Fruit fly (Drosophila melanogaster) whole organism, wandering third instar larva: ENCODE data around the gene Dbp73D.
A peak's percentile ranks its signal among the peaks of the same experiment; 100 is the strongest.

Experiments used
- Abd-B ChIP-seq: fragments of >200 bp; optimal IDR thresholded peaks from 2 replicates; lab custom pipeline; 2017; ENCODE audit warnings: missing biosample characterization, missing genetic modification characterization
- CG9705 ChIP-seq: fragments of 200-800 bp; sonication (Bioruptor generic); optimal IDR thresholded peaks from 2 replicates; lab custom pipeline; 2018; ENCODE audit warnings: missing biosample characterization, mild to moderate bottlenecking, missing genetic modification characterization
- CrebA ChIP-seq: fragments of 200-800 bp; sonication (Bioruptor generic); optimal IDR thresholded peaks from 2 replicates; lab custom pipeline; 2016; ENCODE audit warnings: missing biosample characterization, mild to moderate bottlenecking, missing genetic modification characterization, borderline replicate concordance
- Dfd ChIP-seq: fragments of >200 bp; optimal IDR thresholded peaks from 2 replicates; lab custom pipeline; 2017; ENCODE audit warnings: missing biosample characterization, missing genetic modification characterization
- Dif ChIP-seq: fragments of 200-275, 200-300 bp; sonication (Bioruptor generic); optimal IDR thresholded peaks from 2 replicates; lab custom pipeline; 2018; ENCODE audit warnings: missing biosample characterization, missing genetic modification characterization; ENCODE audit not compliant: partially characterized antibody
- GATAd ChIP-seq: sonication (Bioruptor generic); optimal IDR thresholded peaks from 2 replicates; lab custom pipeline; 2016; ENCODE audit warnings: missing biosample characterization, missing genetic modification characterization
- HLH106 ChIP-seq: fragments of 200-800 bp; optimal IDR thresholded peaks from 3 replicates; lab custom pipeline; 2019; ENCODE audit warnings: missing biosample characterization, mild to moderate bottlenecking, missing genetic modification characterization, moderate library complexity
- Hnf4 ChIP-seq: fragments of 200-800 bp; sonication (Bioruptor generic); optimal IDR thresholded peaks from 2 replicates; lab custom pipeline; 2016; ENCODE audit warnings: missing biosample characterization, mild to moderate bottlenecking, missing genetic modification characterization
- Hr78 ChIP-seq: fragments of >200 bp; optimal IDR thresholded peaks from 2 replicates; lab custom pipeline; 2017; ENCODE audit warnings: missing biosample characterization, missing genetic modification characterization
- Jra ChIP-seq: sonication (Bioruptor generic); optimal IDR thresholded peaks from 2 replicates; lab custom pipeline; 2016; ENCODE audit warnings: missing biosample characterization, missing genetic modification characterization
- Mio ChIP-seq: sonication (Bioruptor generic); optimal IDR thresholded peaks from 2 replicates; lab custom pipeline; 2016; ENCODE audit warnings: missing biosample characterization, missing genetic modification characterization
- Myc ChIP-seq: fragments of >200 bp; optimal IDR thresholded peaks from 2 replicates; lab custom pipeline; 2017
- N ChIP-seq: fragments of >200 bp; optimal IDR thresholded peaks from 2 replicates; lab custom pipeline; 2018; ENCODE audit warnings: missing biosample characterization, missing external identifiers, missing genetic modification characterization
- OdsH ChIP-seq: fragments of 200-800 bp; sonication (Bioruptor generic); optimal IDR thresholded peaks from 2 replicates; lab custom pipeline; 2016; ENCODE audit warnings: missing biosample characterization, mild to moderate bottlenecking, missing genetic modification characterization
- Rel ChIP-seq, 2 experiments: fragments of 200-800 bp; sonication (Bioruptor generic) in 1 of 2; optimal IDR thresholded peaks; 2 replicates in 1 of 2; 3 replicates in 1 of 2; lab custom pipeline; 2016 to 2019; ENCODE audit warnings: mild to moderate bottlenecking in 2 of 2, missing biosample characterization in 2 of 2, missing genetic modification characterization in 2 of 2, moderate library complexity in 1 of 2
- Sp1 ChIP-seq: fragments of 200-800 bp; sonication (Bioruptor generic); optimal IDR thresholded peaks from 3 replicates; lab custom pipeline; 2019; ENCODE audit warnings: missing biosample characterization, mild to moderate bottlenecking, missing genetic modification characterization, moderate library complexity
- Vsx2 ChIP-seq: fragments of 200-300, 225-300 bp; sonication (Bioruptor generic); optimal IDR thresholded peaks from 2 replicates; lab custom pipeline; 2018; ENCODE audit warnings: missing biosample characterization, missing genetic modification characterization; ENCODE audit not compliant: partially characterized antibody
- br ChIP-seq: fragments of 200-800 bp; sonication (Bioruptor generic); optimal IDR thresholded peaks from 2 replicates; lab custom pipeline; 2016; ENCODE audit warnings: missing biosample characterization, missing genetic modification characterization
- brk ChIP-seq: fragments of 200-800 bp; sonication (Bioruptor generic); optimal IDR thresholded peaks from 2 replicates; lab custom pipeline; 2016; ENCODE audit warnings: missing biosample characterization, mild to moderate bottlenecking, missing genetic modification characterization
- dl ChIP-seq, 2 experiments: fragments of 175-275, 200-275 bp in 1 of 2; fragments of 200-275 bp in 1 of 2; sonication (Bioruptor generic); optimal IDR thresholded peaks; lab custom pipeline; 2018; ENCODE audit warnings: mild to moderate bottlenecking in 2 of 2, missing biosample characterization in 2 of 2, missing genetic modification characterization in 2 of 2, moderate library complexity in 2 of 2; ENCODE audit not compliant: partially characterized antibody in 2 of 2, insufficient read depth in 1 of 2
- dmrt93B ChIP-seq: fragments of 200-800 bp; sonication (Bioruptor generic); optimal IDR thresholded peaks from 2 replicates; lab custom pipeline; 2018; ENCODE audit warnings: missing biosample characterization, mild to moderate bottlenecking, missing genetic modification characterization
- ey ChIP-seq: fragments of 200-800 bp; sonication (Bioruptor generic); optimal IDR thresholded peaks from 2 replicates; lab custom pipeline; 2016; ENCODE audit warnings: missing biosample characterization, missing genetic modification characterization
- foxo ChIP-seq, 2 experiments: fragments of 200-800 bp; sonication (Bioruptor generic); optimal IDR thresholded peaks; 2 replicates in 1 of 2; 3 replicates in 1 of 2; lab custom pipeline; 2016 to 2017; ENCODE audit warnings: missing biosample characterization in 2 of 2, missing genetic modification characterization in 2 of 2
- fru ChIP-seq: fragments of 200-800 bp; sonication (Bioruptor generic); optimal IDR thresholded peaks from 3 replicates; lab custom pipeline; 2016; ENCODE audit warnings: missing biosample characterization, mild to moderate bottlenecking, missing genetic modification characterization
- h ChIP-seq: fragments of 200-800 bp; sonication (Bioruptor generic); optimal IDR thresholded peaks from 3 replicates; lab custom pipeline; 2016; ENCODE audit warnings: missing biosample characterization, mild to moderate bottlenecking, missing genetic modification characterization
- jim ChIP-seq: fragments of 175-275, 200-325 bp; sonication (Bioruptor generic); optimal IDR thresholded peaks from 2 replicates; lab custom pipeline; 2016; ENCODE audit warnings: missing biosample characterization, mild to moderate bottlenecking, missing genetic modification characterization
- lola ChIP-seq: fragments of >200 bp; optimal IDR thresholded peaks from 2 replicates; lab custom pipeline; 2017; ENCODE audit warnings: missing biosample characterization, missing genetic modification characterization
- pan ChIP-seq: fragments of >200 bp; optimal IDR thresholded peaks from 2 replicates; lab custom pipeline; 2017
- psq ChIP-seq: fragments of 200-800 bp; sonication (Bioruptor generic); optimal IDR thresholded peaks from 3 replicates; lab custom pipeline; 2017; ENCODE audit warnings: missing biosample characterization, mild to moderate bottlenecking, missing genetic modification characterization, moderate library complexity
- rgr ChIP-seq: fragments of 200-800 bp; sonication (Bioruptor generic); optimal IDR thresholded peaks from 3 replicates; lab custom pipeline; 2016; ENCODE audit warnings: missing biosample characterization, mild to moderate bottlenecking, missing genetic modification characterization
- sage ChIP-seq: fragments of 200-800 bp; sonication (Bioruptor generic); optimal IDR thresholded peaks from 2 replicates; lab custom pipeline; 2016; ENCODE audit warnings: missing biosample characterization, mild to moderate bottlenecking, missing genetic modification characterization
- sv ChIP-seq: fragments of 200-800 bp; sonication (Bioruptor generic); optimal IDR thresholded peaks from 3 replicates; lab custom pipeline; 2016; ENCODE audit warnings: missing biosample characterization, missing genetic modification characterization
- tai ChIP-seq: sonication (Bioruptor generic); optimal IDR thresholded peaks from 2 replicates; lab custom pipeline; 2016; ENCODE audit warnings: missing biosample characterization, missing genetic modification characterization
- usp ChIP-seq: fragments of >200 bp; optimal IDR thresholded peaks from 2 replicates; lab custom pipeline; 2017; ENCODE audit warnings: missing biosample characterization, missing genetic modification characterization
- woc ChIP-seq: sonication (Bioruptor generic); optimal IDR thresholded peaks from 2 replicates; lab custom pipeline; 2016; ENCODE audit warnings: missing biosample characterization, mild to moderate bottlenecking, missing genetic modification characterization

Dbp73D gene

dm6 chr3L:16710258-16711020 is 20.2 kb downstream of the Dbp73D start:
- peak in 1 of 2 experiments; percentile 65 for TF ChIP-seq foxo (GFP tag; optimal IDR thresholded peaks at IDR 0.05; lab: Kevin White, UChicago)
- peak; percentile 27 for TF ChIP-seq rgr
- TF ChIP-seq HLH106 (tag; lab: Kevin White, UChicago): peak; percentile 71
- TF ChIP-seq ey (GFP tag; lab: Kevin White, UChicago): peak; percentile 17
- TF ChIP-seq Sp1 (GFP tag; lab: Kevin White, UChicago): peak; percentile 48
- TF ChIP-seq OdsH (GFP tag; lab: Kevin White, UChicago): peak; percentile 21
- peak; percentile 24 for TF ChIP-seq dmrt93B (GFP tag; lab: Kevin White, UChicago)
- TF ChIP-seq Myc (lab: Kevin White, UChicago): no peak
- TF ChIP-seq psq: peak; percentile 24
- no peak for TF ChIP-seq br
- TF ChIP-seq fru (GFP tag; lab: Kevin White, UChicago): peak; percentile 24
- no peak for TF ChIP-seq brk (GFP tag; lab: Kevin White, UChicago)
- TF ChIP-seq h: peak; percentile 17
- TF ChIP-seq CG9705 (GFP tag; lab: Kevin White, UChicago): peak; percentile 4

DNA sequence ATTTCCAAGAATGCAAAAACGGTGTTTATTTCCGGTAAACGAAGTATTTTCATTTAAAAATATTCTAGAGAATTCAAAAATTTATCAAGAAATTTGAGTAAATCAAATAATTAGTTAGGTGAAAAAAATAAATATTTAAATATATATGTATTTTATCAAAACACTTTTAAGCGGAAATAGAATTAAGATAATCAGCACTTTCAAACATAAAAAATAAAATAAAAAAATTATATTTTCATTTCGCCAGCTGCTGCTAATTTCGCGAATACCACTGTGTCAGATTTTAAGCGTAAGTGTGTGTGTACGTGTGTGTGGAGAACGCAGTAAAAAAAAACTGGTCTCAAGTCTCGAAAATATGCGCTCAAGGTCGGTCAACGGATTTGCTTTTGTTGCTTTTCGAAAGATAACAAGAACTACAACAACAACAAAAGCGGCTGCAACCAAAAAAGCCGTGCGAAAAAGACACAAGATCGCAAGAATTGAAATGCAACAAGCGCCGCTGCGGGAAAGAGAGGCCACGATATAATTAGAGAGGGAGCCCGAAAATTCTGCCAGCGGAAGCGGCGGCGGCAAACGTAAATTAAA is 20.9 kb downstream of the Dbp73D start:
- TF ChIP-seq jim: peak; percentile 40
- no peak for TF ChIP-seq pan (lab: Kevin White, UChicago)
- no peak for TF ChIP-seq br
- no peak for TF ChIP-seq Sp1 (GFP tag; lab: Kevin White, UChicago)
- TF ChIP-seq sv (GFP tag; lab: Kevin White, UChicago): no peak
- peak; percentile 10 for TF ChIP-seq brk (GFP tag; lab: Kevin White, UChicago)
- no peak for TF ChIP-seq Myc (lab: Kevin White, UChicago)
- TF ChIP-seq CrebA: no peak
- TF ChIP-seq N (GFP tag; lab: Kevin White, UChicago): no peak
- TF ChIP-seq woc (GFP tag; lab: Kevin White, UChicago): peak; percentile 16
- TF ChIP-seq Vsx2: no peak
- TF ChIP-seq dl (GFP tag; optimal IDR thresholded peaks at IDR 0.05; lab: Kevin White, UChicago; ENCODE audit: insufficient read depth in 1 of 2, partially characterized antibody in 2 of 2): no peak
- TF ChIP-seq Hr78 (GFP tag; lab: Kevin White, UChicago): no peak
- no peak for TF ChIP-seq dmrt93B (GFP tag; lab: Kevin White, UChicago)
- TF ChIP-seq HLH106 (tag; lab: Kevin White, UChicago): peak; percentile 43
- no peak for TF ChIP-seq tai
- peak; percentile 1 for TF ChIP-seq OdsH (GFP tag; lab: Kevin White, UChicago)
- TF ChIP-seq foxo (GFP tag; optimal IDR thresholded peaks at IDR 0.05; lab: Kevin White, UChicago): no peak
- peak; percentile 22 for TF ChIP-seq rgr
- TF ChIP-seq CG9705 (GFP tag; lab: Kevin White, UChicago): no peak
- no peak for TF ChIP-seq Abd-B (GFP tag; lab: Kevin White, UChicago)
- no peak for TF ChIP-seq Mio
- no peak for TF ChIP-seq psq
- no peak for TF ChIP-seq Rel (GFP tag; optimal IDR thresholded peaks at IDR 0.05; lab: Kevin White, UChicago)
- TF ChIP-seq Rel (tag; optimal IDR thresholded peaks at IDR 0.05; lab: Kevin White, UChicago): no peak
- TF ChIP-seq usp (GFP tag; lab: Kevin White, UChicago): no peak
- no peak for TF ChIP-seq GATAd
- TF ChIP-seq Dfd (GFP tag; lab: Kevin White, UChicago): no peak
- no peak for TF ChIP-seq lola (GFP tag; lab: Kevin White, UChicago)
- no peak for TF ChIP-seq fru (GFP tag; lab: Kevin White, UChicago)
- no peak for TF ChIP-seq ey (GFP tag; lab: Kevin White, UChicago)
- TF ChIP-seq h: no peak
- TF ChIP-seq Dif (GFP tag; lab: Kevin White, UChicago): no peak
- peak; percentile 48 for TF ChIP-seq Hnf4
- peak; percentile 13 for TF ChIP-seq sage (GFP tag; lab: Kevin White, UChicago)

DNA sequence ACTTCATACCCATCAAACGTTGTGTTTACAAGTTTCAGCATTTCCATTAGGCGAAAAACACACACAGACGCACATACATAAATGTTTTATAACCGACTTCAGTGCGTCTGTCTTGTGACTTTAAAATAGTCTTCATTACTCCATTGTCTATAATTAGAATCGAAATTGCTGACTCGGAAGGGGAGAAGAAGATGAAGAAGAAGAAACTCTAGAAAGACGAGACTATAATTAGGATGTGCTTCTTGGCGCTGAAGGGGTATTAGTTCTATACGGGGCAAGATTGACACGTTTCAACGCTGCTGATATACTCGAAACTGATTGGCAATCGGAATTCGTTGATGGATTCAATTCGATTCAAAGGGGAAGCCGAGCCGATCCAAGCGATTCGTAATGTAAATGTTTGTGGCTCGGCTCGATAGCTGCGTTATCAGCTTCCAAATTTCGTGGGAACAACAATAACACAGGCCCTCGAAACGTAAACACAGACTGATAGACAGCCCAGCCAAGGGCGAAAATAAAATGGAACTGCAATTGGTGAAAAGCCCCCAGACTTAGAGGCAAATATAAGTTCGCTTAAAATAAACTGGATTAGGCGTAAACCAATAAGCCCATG is 21.8 kb downstream of the Dbp73D start:
- no peak for TF ChIP-seq lola (GFP tag; lab: Kevin White, UChicago)
- TF ChIP-seq Myc (lab: Kevin White, UChicago): no peak
- TF ChIP-seq Rel (GFP tag; optimal IDR thresholded peaks at IDR 0.05; lab: Kevin White, UChicago): no peak
- peak; percentile 29 for TF ChIP-seq Rel (tag; optimal IDR thresholded peaks at IDR 0.05; lab: Kevin White, UChicago)
- TF ChIP-seq Jra: no peak
